Fruit fly (Drosophila melanogaster) S2 (cell line): ENCODE results near the gene mRpS23.

ENCODE experiments used
- CG8478 ChIP-seq: fragments of >200 bp; optimal IDR thresholded peaks from 2 replicates; lab custom pipeline; 2018
- CTCF ChIP-seq, 2 experiments: fragments of >200 bp; optimal IDR thresholded peaks; 2 replicates each; lab custom pipeline; 2018

mRpS23 gene

DNA sequence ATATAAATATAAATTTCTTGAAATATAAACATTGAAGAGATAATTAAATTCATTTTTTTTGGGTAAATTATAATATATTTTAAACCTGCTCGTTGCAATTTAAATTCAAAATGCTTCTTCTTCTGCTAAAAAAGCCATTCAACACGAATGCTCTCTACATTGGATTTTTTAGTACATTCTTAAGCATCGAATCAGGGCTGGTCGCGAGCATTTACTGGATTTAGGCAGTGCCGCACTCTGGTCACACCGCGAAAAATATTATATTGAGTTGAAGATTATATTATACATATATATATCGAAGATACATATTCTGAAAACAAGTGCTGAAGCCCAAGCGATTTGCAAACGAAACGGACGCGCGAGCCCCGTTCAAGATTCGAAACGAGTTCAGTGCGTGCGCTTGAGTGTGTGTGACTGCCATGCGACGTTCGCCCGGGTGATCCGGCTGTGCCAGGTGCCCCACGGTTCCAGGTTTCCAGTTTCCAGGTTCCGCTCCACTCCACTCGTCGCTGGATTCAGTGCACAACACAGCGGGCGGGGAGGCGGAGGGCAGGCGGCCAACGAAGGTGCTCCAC, 21.2 kb downstream of the mRpS23 start, which contains the start of gene Sos:
Sos (plus strand) TSS at position 213 of the 575 bp plus-strand sequence.
- TF ChIP-seq CG8478 (lab: Kevin White, UChicago) (no peak), CTCF (optimal IDR thresholded peaks at IDR 0.05; lab: Kevin White, UChicago) (no peak)

DNA sequence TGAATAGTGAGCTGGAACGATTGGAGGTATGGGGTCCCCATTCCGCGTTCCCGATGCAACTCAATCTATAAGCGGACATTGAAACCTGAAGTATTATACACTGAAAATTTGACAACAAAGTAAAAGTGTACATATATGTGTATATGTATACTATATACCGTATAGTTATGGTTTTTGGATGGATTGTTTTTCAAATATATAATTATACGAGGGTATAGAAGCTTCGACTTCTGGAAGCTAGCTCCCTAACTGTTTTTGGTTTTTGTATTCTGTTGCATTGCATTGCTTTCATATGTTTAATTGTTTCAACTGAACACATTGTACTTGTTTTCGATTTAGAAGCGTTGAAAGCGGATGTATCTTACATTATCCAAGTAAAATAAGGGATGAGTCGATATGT, 21.7 kb downstream of the mRpS23 start, which contains the start of gene CG16888:
CG16888 (minus strand) TSS at position 101 of the 400 bp plus-strand sequence.
- no peak for TF ChIP-seq CTCF (optimal IDR thresholded peaks at IDR 0.05; lab: Kevin White, UChicago)
- TF ChIP-seq CG8478 (lab: Kevin White, UChicago): no peak

DNA sequence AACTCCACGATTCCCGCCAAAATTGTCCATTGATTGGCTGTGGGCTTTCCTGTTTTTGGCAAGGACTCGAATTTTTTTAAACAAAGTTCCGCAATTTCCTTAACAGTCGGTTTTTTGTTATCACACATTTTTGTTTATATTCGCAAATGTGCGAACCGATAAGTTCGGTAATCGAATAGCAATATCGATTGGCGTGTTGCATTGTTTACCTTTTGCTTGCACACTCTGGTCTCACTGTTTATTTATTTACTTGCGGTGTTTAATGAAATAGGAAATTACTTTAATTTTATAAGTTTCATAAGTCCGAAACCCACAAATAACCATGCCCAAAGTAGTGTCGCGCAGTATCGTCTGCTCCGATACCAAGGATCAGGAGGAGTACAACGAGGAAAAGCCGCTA, 23.5 kb downstream of the mRpS23 start, which contains the start of the genes Adat1 and CG16865:
Adat1 (minus strand) TSS at position 152 of the 400 bp plus-strand sequence.
CG16865 (plus strand) TSS at position 200 of the 400 bp plus-strand sequence.
- TF ChIP-seq CTCF (optimal IDR thresholded peaks at IDR 0.05; lab: Kevin White, UChicago): peak in 1 of 2 experiments; percentile 12
- TF ChIP-seq CG8478 (lab: Kevin White, UChicago): no peak

DNA sequence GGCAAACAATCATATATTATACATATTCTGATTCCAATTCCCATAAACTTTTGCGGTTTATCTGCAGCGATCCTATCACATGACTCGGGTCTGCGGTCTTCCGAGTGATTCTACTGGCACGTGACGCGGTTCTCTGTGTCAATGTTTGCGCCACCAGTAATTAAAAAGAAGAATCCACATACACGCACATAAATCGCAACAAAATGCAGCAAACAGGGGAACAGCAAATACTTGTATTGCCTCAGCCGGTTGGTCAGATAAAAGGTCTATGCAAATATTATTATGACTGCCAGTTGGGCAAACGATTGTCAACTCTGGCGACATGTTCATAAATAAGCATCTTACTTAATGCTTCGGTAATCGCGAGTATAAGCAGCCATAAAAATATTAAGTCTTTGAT, 26.9 kb downstream of the mRpS23 start:
- TF ChIP-seq CG8478 (lab: Kevin White, UChicago) (no peak), CTCF (optimal IDR thresholded peaks at IDR 0.05; lab: Kevin White, UChicago) (no peak)

DNA sequence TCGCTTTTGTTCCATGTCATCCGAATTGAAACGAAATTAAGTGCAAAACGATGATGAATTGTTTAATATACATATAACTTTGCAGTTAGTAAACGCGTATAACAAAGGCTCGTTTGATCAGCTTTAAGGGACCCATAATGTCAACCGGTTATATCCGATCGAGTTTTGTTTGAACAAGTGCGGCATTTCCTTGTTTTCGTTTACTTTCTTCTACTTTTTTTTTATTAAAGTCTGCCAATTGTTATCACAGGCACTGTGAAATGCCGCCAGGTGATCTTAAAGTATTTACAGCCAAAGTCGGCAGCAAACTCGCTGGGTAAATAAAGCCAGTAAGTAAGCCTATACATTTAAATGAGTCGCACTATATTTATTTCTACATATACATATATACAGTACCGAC, 27.8 kb downstream of the mRpS23 start:
- TF ChIP-seq CTCF (optimal IDR thresholded peaks at IDR 0.05; lab: Kevin White, UChicago) (no peak), CG8478 (lab: Kevin White, UChicago) (no peak)

DNA sequence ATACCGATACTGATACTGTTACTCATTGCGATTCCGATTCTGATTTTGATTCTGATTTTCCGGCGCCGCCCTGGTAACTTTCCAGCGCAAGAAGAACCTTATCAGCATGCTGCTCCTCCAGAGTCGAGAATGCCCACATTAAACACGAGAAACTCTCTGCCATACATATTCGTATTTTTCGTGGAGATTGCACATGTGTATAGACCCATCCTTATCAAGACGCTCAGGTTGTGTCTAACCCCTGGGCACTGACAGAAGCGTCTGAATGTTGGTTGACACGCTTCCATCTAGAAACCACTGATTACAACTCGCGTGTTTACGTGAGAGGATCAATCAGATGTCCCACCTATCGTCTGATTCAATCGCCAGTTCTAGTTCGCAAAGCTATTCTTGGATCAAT, 29.7 kb downstream of the mRpS23 start:
- TF ChIP-seq CG8478 (lab: Kevin White, UChicago): no peak
- TF ChIP-seq CTCF (optimal IDR thresholded peaks at IDR 0.05; lab: Kevin White, UChicago): no peak

DNA sequence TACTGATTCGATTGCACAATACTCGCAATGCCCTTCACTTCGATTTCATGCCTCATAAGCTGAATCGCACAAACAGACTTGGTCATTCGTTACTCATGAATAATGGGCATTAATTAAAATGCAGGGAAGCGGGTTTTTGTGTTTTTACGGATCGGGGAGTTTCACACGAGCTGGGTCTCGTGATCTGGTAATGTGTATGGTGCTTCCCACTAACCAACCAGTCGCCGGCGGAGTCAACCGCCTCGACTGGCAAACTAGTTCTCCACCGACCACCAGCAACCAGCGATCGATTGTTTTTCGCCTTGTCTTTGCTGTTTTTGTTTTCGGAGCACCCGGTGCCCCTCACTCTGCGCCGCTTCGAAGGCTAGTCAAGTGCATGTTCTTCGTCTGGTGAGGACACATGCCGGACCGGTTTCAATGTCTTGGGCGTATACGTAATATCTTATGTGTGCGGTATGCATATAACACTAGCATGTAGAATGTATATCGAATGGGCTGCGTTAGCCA, 30.3 kb downstream of the mRpS23 start:
- TF ChIP-seq CTCF (optimal IDR thresholded peaks at IDR 0.05; lab: Kevin White, UChicago) (no peak), CG8478 (lab: Kevin White, UChicago) (no peak)

DNA sequence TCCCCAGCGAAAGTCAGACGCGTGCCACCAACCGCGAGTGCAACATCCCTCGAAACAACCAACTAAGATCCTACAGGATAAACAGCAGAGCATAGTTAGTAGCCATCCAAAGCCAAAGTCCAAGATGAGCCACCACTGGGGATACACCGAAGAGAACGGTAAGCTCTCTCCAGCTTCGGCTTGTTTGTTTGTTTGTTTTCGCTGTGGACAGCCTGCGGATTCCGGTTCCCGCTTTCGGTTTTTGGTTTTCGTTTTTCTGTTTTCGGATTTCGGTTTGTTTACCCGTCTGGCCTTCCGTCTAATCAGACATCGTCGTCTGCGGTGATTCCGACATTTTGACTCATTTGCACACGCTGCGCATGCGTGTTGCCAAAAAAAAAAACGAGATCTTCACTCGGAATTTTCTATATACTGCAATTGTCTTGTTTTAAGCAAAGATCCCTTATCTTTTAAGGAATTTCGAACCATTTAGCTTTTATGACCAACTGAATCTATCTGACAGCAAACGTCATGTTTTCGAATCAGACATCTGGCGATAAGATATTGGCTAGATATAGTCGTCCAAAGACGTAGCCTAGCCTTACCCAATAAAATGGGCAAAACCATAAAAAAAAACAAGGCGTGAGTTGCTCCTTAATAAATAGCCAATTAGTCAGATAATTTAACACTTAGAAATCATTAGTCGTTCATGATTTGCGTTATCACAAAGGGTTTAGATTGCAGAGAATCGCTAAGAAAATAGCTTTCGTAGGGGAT, 30.9 kb downstream of the mRpS23 start:
- TF ChIP-seq CTCF (optimal IDR thresholded peaks at IDR 0.05; lab: Kevin White, UChicago): no peak
- TF ChIP-seq CG8478 (lab: Kevin White, UChicago): no peak

DNA sequence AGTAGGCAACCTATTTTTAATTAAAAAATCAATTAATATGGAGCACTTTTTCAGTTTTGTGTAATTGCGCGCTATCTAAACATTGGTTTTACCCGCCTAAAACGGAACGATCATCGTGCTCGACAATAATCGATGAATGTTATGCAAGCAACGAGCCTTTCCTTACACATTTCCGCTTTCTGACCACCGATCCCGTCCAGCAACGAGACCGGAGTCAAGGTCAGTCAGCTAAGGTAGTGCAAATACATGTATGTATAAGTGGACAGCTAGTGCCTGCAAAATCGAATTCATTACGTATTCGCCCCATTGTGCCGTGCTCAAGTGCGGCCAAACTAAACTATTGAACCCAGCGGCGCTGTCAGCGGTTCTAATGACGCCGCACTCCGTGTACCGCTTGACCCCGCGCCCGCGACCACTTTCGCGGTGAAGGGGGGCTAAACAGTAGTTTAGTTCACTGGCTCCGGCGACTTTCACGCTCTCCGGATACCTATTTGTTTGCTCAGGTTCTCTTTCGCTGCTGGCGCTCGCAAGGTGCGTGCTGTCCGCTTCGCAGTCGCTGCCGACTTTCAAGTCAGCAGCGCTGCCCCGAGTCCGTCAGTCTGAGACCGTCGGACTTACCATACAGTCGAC, 31.7 kb downstream of the mRpS23 start, which contains the start of gene CAH1:
CAH1 (plus strand) TSS at position 595 of the 630 bp plus-strand sequence.
- no peak for TF ChIP-seq CTCF (optimal IDR thresholded peaks at IDR 0.05; lab: Kevin White, UChicago)
- no peak for TF ChIP-seq CG8478 (lab: Kevin White, UChicago)

DNA sequence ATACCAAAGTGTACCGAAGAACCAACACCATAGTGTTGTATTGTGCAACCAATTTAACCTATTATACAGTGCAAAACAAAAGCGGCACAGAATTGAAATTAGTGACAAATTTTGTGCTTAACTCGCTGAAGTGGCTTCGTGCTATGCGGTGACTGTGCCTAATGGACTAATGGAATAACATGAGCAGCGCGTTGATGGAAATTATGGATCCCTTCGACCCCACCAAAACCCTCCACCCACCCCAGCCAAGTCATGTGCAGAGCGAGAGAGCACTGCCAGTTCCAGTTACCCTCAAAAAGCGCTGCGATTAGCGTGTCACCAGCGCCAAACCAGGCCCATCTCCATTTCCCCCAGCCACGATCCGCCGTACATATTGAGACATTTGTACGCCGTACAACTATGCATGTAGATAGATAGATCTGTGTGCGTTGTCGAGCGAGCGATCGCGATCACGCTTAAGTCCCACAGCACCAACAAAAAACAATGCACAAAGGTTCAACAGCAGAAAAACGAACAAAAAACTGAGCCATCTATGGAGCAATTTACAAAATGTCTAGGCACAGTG, 32.7 kb downstream of the mRpS23 start:
- no peak for TF ChIP-seq CG8478 (lab: Kevin White, UChicago)
- no peak for TF ChIP-seq CTCF (optimal IDR thresholded peaks at IDR 0.05; lab: Kevin White, UChicago)

DNA sequence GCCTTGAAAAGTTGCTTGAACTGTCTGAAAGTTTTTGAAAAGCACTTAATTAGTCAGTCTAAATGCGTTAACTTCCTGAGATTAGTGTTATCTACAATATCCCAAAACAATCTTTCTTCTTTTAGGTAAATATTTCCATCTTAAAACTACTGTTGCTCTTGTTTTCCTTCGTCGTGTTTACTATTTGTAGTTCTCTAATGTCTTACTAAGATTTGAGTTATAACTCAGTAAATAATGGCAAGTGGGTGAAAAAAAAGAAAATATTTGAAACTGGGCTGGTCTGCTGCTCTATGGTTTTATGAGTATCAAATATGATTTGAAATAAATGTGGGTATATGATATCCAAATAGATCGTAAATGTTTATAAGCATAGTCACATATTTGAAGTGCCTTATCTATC, 33.7 kb downstream of the mRpS23 start:
- TF ChIP-seq CTCF (optimal IDR thresholded peaks at IDR 0.05; lab: Kevin White, UChicago) (no peak), CG8478 (lab: Kevin White, UChicago) (no peak)

DNA sequence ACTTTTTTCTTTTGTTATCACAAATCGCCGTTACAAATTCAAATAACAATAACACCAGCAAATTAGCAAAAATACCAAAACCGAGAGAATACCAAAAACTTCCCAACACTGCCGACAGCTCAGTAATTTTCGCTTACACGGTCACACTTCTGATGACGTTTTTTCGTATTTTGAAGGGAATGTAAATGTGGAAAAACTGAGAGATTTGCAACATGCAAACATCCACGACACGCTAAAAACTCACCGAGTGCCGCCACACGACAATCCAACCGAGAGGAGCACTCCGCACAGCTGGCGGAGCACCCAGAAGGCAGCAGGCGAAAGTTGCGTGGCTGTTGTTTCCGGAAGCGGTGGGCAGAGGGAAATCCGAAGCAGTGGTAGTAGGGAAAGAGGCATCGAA, 41.5 kb downstream of the mRpS23 start, which contains the start of gene Sec71:
Sec71 (plus strand) TSS at position 117 of the 400 bp plus-strand sequence.
- TF ChIP-seq CTCF (optimal IDR thresholded peaks at IDR 0.05; lab: Kevin White, UChicago) (no peak), CG8478 (lab: Kevin White, UChicago) (no peak)

DNA sequence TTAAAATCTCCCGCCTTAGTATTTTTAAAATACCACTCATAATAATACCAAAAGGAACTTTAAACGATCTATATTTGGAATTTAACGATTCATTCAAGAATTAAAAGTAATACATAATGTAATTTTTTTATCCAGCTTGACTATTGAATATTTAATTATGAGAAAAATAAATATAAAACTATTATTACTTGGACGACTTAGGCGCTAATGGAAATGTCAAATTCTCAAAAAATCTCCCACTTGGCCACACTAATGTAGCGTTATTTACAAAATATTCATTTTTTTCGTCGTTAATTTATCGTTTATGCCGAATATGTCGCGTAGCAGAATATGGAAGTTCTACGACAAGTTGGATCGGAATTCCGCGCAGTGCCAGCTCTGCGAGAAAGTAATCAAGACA, 44.2 kb downstream of the mRpS23 start, which contains the start of gene CG16863:
CG16863 (plus strand) TSS at position 245 of the 400 bp plus-strand sequence.
- no peak for TF ChIP-seq CG8478 (lab: Kevin White, UChicago)
- TF ChIP-seq CTCF (optimal IDR thresholded peaks at IDR 0.05; lab: Kevin White, UChicago): no peak
